Worm (Caenorhabditis elegans) whole organism, L1 larva: ENCODE results near the gene srz-70.
A peak's percentile ranks its signal among the peaks of the same experiment; 100 is the strongest.

Experiments used
- F16B12.6 ChIP-seq: fragments of 150-350 bp; optimal IDR thresholded peaks from 2 replicates; lab custom pipeline; 2014; ENCODE audit warnings: missing biosample characterization, missing genetic modification characterization
- alr-1 ChIP-seq: fragments of 200-800 bp; sonication (Bioruptor generic); optimal IDR thresholded peaks from 2 replicates; lab custom pipeline; 2018; ENCODE audit warnings: borderline replicate concordance, mild to moderate bottlenecking, missing genetic modification characterization, missing compliant biosample characterization
- ceh-63 ChIP-seq: fragments of 200-800 bp; sonication (Bioruptor generic); optimal IDR thresholded peaks from 2 replicates; lab custom pipeline; 2018; ENCODE audit warnings: mild to moderate bottlenecking, missing genetic modification characterization, missing compliant biosample characterization
- ceh-82 ChIP-seq, 3 experiments: fragments of 150-350 bp in 1 of 3; sonication (generic microtip) in 2 of 3; optimal IDR thresholded peaks; 2 replicates each; lab custom pipeline; 2014 to 2017; ENCODE audit warnings: missing biosample characterization in 3 of 3, missing genetic modification characterization in 3 of 3
- dpl-1 ChIP-seq, 3 experiments: fragments of 150-350 bp in 2 of 3; sonication (generic microtip) in 1 of 3; optimal IDR thresholded peaks; 2 replicates each; lab custom pipeline; 2014 to 2017; ENCODE audit warnings: missing biosample characterization in 3 of 3, missing genetic modification characterization in 3 of 3, missing genetic modification reagents in 3 of 3
- efl-1 ChIP-seq, 4 experiments: fragments of 150-350 bp; optimal IDR thresholded peaks in 3 of 4; peaks in 1 of 4; 1 replicate in 1 of 4; 2 replicates in 3 of 4; lab custom pipeline; 2014; ENCODE audit warnings: missing biosample characterization in 2 of 4, missing genetic modification characterization in 2 of 4, missing genetic modification reagents in 2 of 4
- egl-13 ChIP-seq: sonication (generic microtip); optimal IDR thresholded peaks from 2 replicates; lab custom pipeline; 2016; ENCODE audit warnings: missing genotype, missing genetic modification reagents, missing genetic modification characterization, missing compliant biosample characterization
- egl-27 ChIP-seq, 2 experiments: fragments of 150-350 bp in 1 of 2; sonication (generic microtip); optimal IDR thresholded peaks; 3 replicates each; lab custom pipeline; 2017 to 2018; ENCODE audit warnings: missing biosample characterization in 2 of 2, missing genetic modification characterization in 2 of 2, missing genetic modification reagents in 2 of 2
- ets-5 ChIP-seq: fragments of 200-800 bp; sonication (Bioruptor generic); IDR thresholded peaks from 2 replicates; pipeline ENCODE4 v1.3.6; 2022; ENCODE audit warnings: missing genetic modification characterization, missing compliant biosample characterization
- fkh-4 ChIP-seq: sonication (generic microtip); optimal IDR thresholded peaks from 2 replicates; lab custom pipeline; 2016; ENCODE audit warnings: missing compliant biosample characterization, missing genetic modification characterization, borderline replicate concordance
- fkh-8 ChIP-seq: sonication (generic microtip); optimal IDR thresholded peaks from 2 replicates; lab custom pipeline; 2016; ENCODE audit warnings: mild to moderate bottlenecking, missing genetic modification characterization, missing compliant biosample characterization
- hlh-17 ChIP-seq: fragments of 200-800 bp; sonication (Bioruptor generic); optimal IDR thresholded peaks from 2 replicates; lab custom pipeline; 2018; ENCODE audit warnings: missing genetic modification characterization, mild to moderate bottlenecking, missing compliant biosample characterization, moderate library complexity, borderline replicate concordance
- hlh-4 ChIP-seq: sonication (generic microtip); optimal IDR thresholded peaks from 2 replicates; lab custom pipeline; 2016; ENCODE audit warnings: mild to moderate bottlenecking, missing genetic modification characterization, missing compliant biosample characterization
- hpl-2 ChIP-seq: fragments of 150-350 bp; optimal IDR thresholded peaks from 2 replicates; lab custom pipeline; 2014; ENCODE audit warnings: missing biosample characterization, missing genetic modification reagents, missing genetic modification characterization
- isw-1 ChIP-seq: fragments of 200-800 bp; sonication (Bioruptor generic); IDR thresholded peaks from 2 replicates; pipeline ENCODE4 v1.3.6; 2022; ENCODE audit warnings: missing genetic modification characterization, missing compliant biosample characterization
- mab-9 ChIP-seq: fragments of 200-800 bp; sonication (Bioruptor generic); IDR thresholded peaks from 2 replicates; pipeline ENCODE4 v1.3.6; 2022; ENCODE audit warnings: missing genetic modification reagents, missing genetic modification characterization, missing compliant biosample characterization
- mef-2 ChIP-seq: fragments of 150-350 bp; optimal IDR thresholded peaks from 2 replicates; lab custom pipeline; 2014; ENCODE audit warnings: missing biosample characterization, missing genetic modification characterization
- nhr-237 ChIP-seq: fragments of 150-350 bp; optimal IDR thresholded peaks from 2 replicates; lab custom pipeline; 2014; ENCODE audit warnings: missing biosample characterization, missing genetic modification characterization
- nhr-71 ChIP-seq: sonication (generic microtip); optimal IDR thresholded peaks from 2 replicates; lab custom pipeline; 2016; ENCODE audit warnings: mild to moderate bottlenecking, missing genetic modification characterization, moderate library complexity, missing compliant biosample characterization
- nhr-77 ChIP-seq: fragments of 150-350 bp; optimal IDR thresholded peaks from 2 replicates; lab custom pipeline; 2014; ENCODE audit warnings: missing biosample characterization, missing genetic modification characterization
- nhr-84 ChIP-seq: sonication (generic microtip); optimal IDR thresholded peaks from 2 replicates; lab custom pipeline; 2017; ENCODE audit warnings: missing biosample characterization, missing genetic modification characterization
- nhr-85 ChIP-seq: sonication (generic microtip); peaks from one replicate; lab custom pipeline; 2016; ENCODE audit warnings: missing genetic modification characterization, inconsistent platforms, missing compliant biosample characterization
- pqm-1 ChIP-seq: sonication (generic microtip); optimal IDR thresholded peaks from 3 replicates; lab custom pipeline; 2017; ENCODE audit warnings: missing biosample characterization, missing genetic modification characterization
- snu-23 ChIP-seq: sonication (generic microtip); optimal IDR thresholded peaks from 2 replicates; lab custom pipeline; 2016; ENCODE audit warnings: missing genetic modification characterization, missing compliant biosample characterization
- sox-4 ChIP-seq: sonication (generic microtip); optimal IDR thresholded peaks from 2 replicates; lab custom pipeline; 2016; ENCODE audit warnings: missing genetic modification characterization, missing compliant biosample characterization
- tlp-1 ChIP-seq: fragments of 150-350 bp; optimal IDR thresholded peaks from 2 replicates; lab custom pipeline; 2014; ENCODE audit warnings: missing biosample characterization, missing genetic modification characterization
- unc-130 ChIP-seq: fragments of 150-350 bp; optimal IDR thresholded peaks from 2 replicates; lab custom pipeline; 2017; ENCODE audit warnings: missing biosample characterization, missing genetic modification characterization, inconsistent platforms
- unc-62 ChIP-seq: fragments of 150-350 bp; optimal IDR thresholded peaks from 2 replicates; lab custom pipeline; 2014; ENCODE audit warnings: missing biosample characterization, missing genetic modification reagents, missing genetic modification characterization
- unc-98 ChIP-seq: fragments of 200-800 bp; sonication (Bioruptor generic); IDR thresholded peaks from 2 replicates; pipeline ENCODE4 v1.3.6; 2022; ENCODE audit warnings: missing genetic modification characterization, missing compliant biosample characterization
- ztf-4 ChIP-seq: fragments of 150-350 bp; optimal IDR thresholded peaks from 2 replicates; lab custom pipeline; 2014; ENCODE audit warnings: missing biosample characterization, missing genetic modification characterization

Gene srz-70

ce11 chrIV:3501981-3502736, 23.3 kb upstream of the srz-70 start:
- TF ChIP-seq ceh-82 (tag; optimal IDR thresholded peaks at IDR 0.05; lab: Kevin White, UChicago) (no peak), ceh-63 (GFP tag; lab: Kevin White, UChicago) (no peak), hlh-17 (GFP tag; lab: Kevin White, UChicago) (no peak), mef-2 (tag; lab: Kevin White, UChicago) (no peak), unc-98 (no peak), tlp-1 (no peak), egl-27 (tag; optimal IDR thresholded peaks at IDR 0.05; lab: Kevin White, UChicago) (no peak), isw-1 (no peak), pqm-1 (tag; lab: Kevin White, UChicago) (no peak), unc-130 (no peak), F16B12.6 (no peak)
- TF ChIP-seq, all 84 proteins: peak for 0

- TF ChIP-seq efl-1 (optimal IDR thresholded peaks at IDR 0.05; lab: Kevin White, UChicago) (no peak), efl-1 (GFP tag; optimal IDR thresholded peaks at IDR 0.05 in 1 of 2; lab: Kevin White, UChicago) (no peak), ets-5 (GFP tag; lab: Robert Waterston, UW) (no peak), nhr-85 (tag; lab: Kevin White, UChicago) (no peak), unc-62 (GFP tag; lab: Kevin White, UChicago) (no peak), sox-4 (tag; lab: Kevin White, UChicago) (no peak), nhr-237 (no peak), ztf-4 (tag; lab: Kevin White, UChicago) (no peak), nhr-84 (tag; lab: Kevin White, UChicago) (no peak), egl-27 (tag; optimal IDR thresholded peaks at IDR 0.05; lab: Kevin White, UChicago) (no peak)
- TF ChIP-seq, all 84 proteins: peak for 0
Measured at ce11 chrIV:3497909-3498308, 19.1 kb upstream of the srz-70 start, which contains the start of gene ceh-53. ceh-53 (plus strand) TSS chrIV:3498209.

- TF ChIP-seq alr-1 (tag; lab: Kevin White, UChicago) (no peak), hlh-4 (tag; lab: Kevin White, UChicago) (no peak), hpl-2 (GFP tag; lab: Kevin White, UChicago) (no peak), tlp-1 (no peak), egl-13 (tag; lab: Kevin White, UChicago) (no peak), dpl-1 (GFP tag; optimal IDR thresholded peaks at IDR 0.05; lab: Kevin White, UChicago) (no peak), nhr-71 (no peak)
Measured at ce11 chrIV:3496358-3496757, 17.5 kb upstream of the srz-70 start, which contains the start of gene C09G12.17. C09G12.17 (minus strand) TSS chrIV:3496458.

ce11 chrIV:3493310-3493709, 14.5 kb upstream of the srz-70 start, which contains the start of gene srz-79:
srz-79 (plus strand) TSS chrIV:3493610.
- TF ChIP-seq hlh-4 (tag; lab: Kevin White, UChicago) = peak; percentile 41
- no peak for TF ChIP-seq nhr-77 (tag; lab: Kevin White, UChicago)

- no peak for TF ChIP-seq snu-23 (GFP tag; lab: Kevin White, UChicago)
- TF ChIP-seq efl-1 (optimal IDR thresholded peaks at IDR 0.05; lab: Kevin White, UChicago) = no peak
- peak in 1 of 2 experiments; percentile 32 for TF ChIP-seq efl-1 (GFP tag; optimal IDR thresholded peaks at IDR 0.05 in 1 of 2; lab: Kevin White, UChicago)
Measured at ce11 chrIV:3491477-3491876, 12.7 kb upstream of the srz-70 start, which contains the start of gene srz-78. srz-78 (plus strand) TSS chrIV:3491777.

- TF ChIP-seq hlh-4 (tag; lab: Kevin White, UChicago) (peak; percentile 99), ztf-4 (tag; lab: Kevin White, UChicago) (no peak), alr-1 (tag; lab: Kevin White, UChicago) (no peak), efl-1 (optimal IDR thresholded peaks at IDR 0.05; lab: Kevin White, UChicago) (no peak), efl-1 (GFP tag; optimal IDR thresholded peaks at IDR 0.05 in 1 of 2; lab: Kevin White, UChicago) (peak in 1 of 2 experiments; percentile 15), mab-9 (GFP tag; lab: Robert Waterston, UW) (no peak), fkh-8 (tag; lab: Kevin White, UChicago) (peak; percentile 32), fkh-4 (no peak)
Measured at ce11 chrIV:3482195-3482959, 3.6 kb upstream of the srz-70 start, which contains the start of gene srz-82. srz-82 (plus strand) TSS chrIV:3482895.
